Worm (Caenorhabditis elegans) whole organism, L2 larva: ENCODE measurements around the gene str-139.

Experiments used
- R02D3.7 ChIP-seq: fragments of 150-350 bp; optimal IDR thresholded peaks from 2 replicates; lab custom pipeline; 2014; ENCODE audit warnings: missing biosample characterization, missing genetic modification characterization
- ZK546.5 ChIP-seq: sonication (generic microtip); optimal IDR thresholded peaks from 2 replicates; lab custom pipeline; 2017; ENCODE audit warnings: missing biosample characterization, missing genetic modification characterization
- ama-1 ChIP-seq: fragments of 150-350 bp; optimal IDR thresholded peaks from 2 replicates; lab custom pipeline; 2018; ENCODE audit warnings: inconsistent platforms
- ceh-82 ChIP-seq: fragments of 150-350 bp; optimal IDR thresholded peaks from 2 replicates; lab custom pipeline; 2014; ENCODE audit warnings: missing biosample characterization, missing genetic modification characterization
- elt-3 ChIP-seq: sonication (generic microtip); optimal IDR thresholded peaks from 2 replicates; lab custom pipeline; 2017; ENCODE audit warnings: missing biosample characterization, missing genetic modification characterization
- fos-1 ChIP-seq: fragments of 150-350 bp; optimal IDR thresholded peaks from 2 replicates; lab custom pipeline; 2014; ENCODE audit warnings: missing biosample characterization, missing genetic modification characterization
- lin-39 ChIP-seq: fragments of 150-350 bp; optimal IDR thresholded peaks from 2 replicates; lab custom pipeline; 2014; ENCODE audit warnings: missing biosample characterization, missing genetic modification reagents, missing genetic modification characterization
- lsy-2 ChIP-seq, 2 experiments: fragments of 150-350 bp in 1 of 2; sonication (generic microtip) in 1 of 2; optimal IDR thresholded peaks; 2 replicates each; lab custom pipeline; 2014 to 2017; ENCODE audit warnings: missing biosample characterization in 2 of 2, missing genetic modification characterization in 2 of 2
- unc-62 ChIP-seq: fragments of 150-350 bp; optimal IDR thresholded peaks from 2 replicates; lab custom pipeline; 2014; ENCODE audit warnings: missing biosample characterization, missing genetic modification reagents, missing genetic modification characterization
- zag-1 ChIP-seq: fragments of 150-350 bp; optimal IDR thresholded peaks from 2 replicates; lab custom pipeline; 2014; ENCODE audit warnings: missing biosample characterization, missing genetic modification characterization
- ztf-4 ChIP-seq: fragments of 150-350 bp; optimal IDR thresholded peaks from 2 replicates; lab custom pipeline; 2014; ENCODE audit warnings: missing biosample characterization, missing genetic modification characterization

- TF ChIP-seq ztf-4 (no peak), unc-62 (GFP tag; lab: Kevin White, UChicago) (no peak), fos-1 (tag; lab: Kevin White, UChicago) (no peak), elt-3 (tag; lab: Kevin White, UChicago) (no peak), lsy-2 (tag; optimal IDR thresholded peaks at IDR 0.05; lab: Kevin White, UChicago) (no peak), lin-39 (tag; lab: Kevin White, UChicago) (no peak), ZK546.5 (tag; lab: Kevin White, UChicago) (no peak), R02D3.7 (no peak), ama-1 (lab: Kevin White, UChicago) (no peak), ceh-82 (no peak), zag-1 (tag; lab: Kevin White, UChicago) (no peak)
Observed at ce11 chrV:8075712-8076111, 13.7 kb upstream of the str-139 start, which contains the start of gene catp-3.
